Worm (Caenorhabditis elegans) whole organism, L2 larva: ENCODE results near the gene ZK666.8.

Source experiments
- C34F6.9 ChIP-seq: fragments of 150-350 bp; optimal IDR thresholded peaks from 2 replicates; lab custom pipeline; 2014; ENCODE audit warnings: missing biosample characterization, missing genetic modification characterization
- F13H6.1 ChIP-seq: sonication (generic microtip); optimal IDR thresholded peaks from 2 replicates; lab custom pipeline; 2016; ENCODE audit warnings: missing genetic modification characterization, missing compliant biosample characterization
- Y55F3AM.14 ChIP-seq: fragments of 200-800 bp; sonication (Bioruptor generic); optimal IDR thresholded peaks from 2 replicates; lab custom pipeline; 2018; ENCODE audit warnings: mild to moderate bottlenecking, missing genetic modification characterization, missing compliant biosample characterization
- ZK546.5 ChIP-seq: sonication (generic microtip); optimal IDR thresholded peaks from 2 replicates; lab custom pipeline; 2017; ENCODE audit warnings: missing biosample characterization, missing genetic modification characterization
- ama-1 ChIP-seq: fragments of 150-350 bp; optimal IDR thresholded peaks from 2 replicates; lab custom pipeline; 2018; ENCODE audit warnings: inconsistent platforms
- blmp-1 ChIP-seq: sonication (generic microtip); optimal IDR thresholded peaks from 2 replicates; lab custom pipeline; 2017; ENCODE audit warnings: missing genetic modification characterization, mild to moderate bottlenecking, missing compliant biosample characterization, antibody characterized with exemption, moderate library complexity; ENCODE audit not compliant: insufficient read depth
- ceh-16 ChIP-seq: fragments of 150-350 bp; optimal IDR thresholded peaks from 2 replicates; lab custom pipeline; 2014; ENCODE audit warnings: missing biosample characterization, missing genetic modification characterization
- crh-2 ChIP-seq: sonication (generic microtip); optimal IDR thresholded peaks from 2 replicates; lab custom pipeline; 2017; ENCODE audit warnings: missing biosample characterization, missing genetic modification characterization
- dmd-4 ChIP-seq: sonication (generic microtip); optimal IDR thresholded peaks from 2 replicates; lab custom pipeline; 2017; ENCODE audit warnings: missing biosample characterization, missing genetic modification characterization
- egl-27 ChIP-seq: sonication (generic microtip); optimal IDR thresholded peaks from 3 replicates; lab custom pipeline; 2017; ENCODE audit warnings: missing biosample characterization, missing genetic modification reagents, missing genetic modification characterization
- elt-1 ChIP-seq: fragments of 150-350 bp; optimal IDR thresholded peaks from 2 replicates; lab custom pipeline; 2014; ENCODE audit warnings: missing biosample characterization, missing genetic modification characterization
- elt-3 ChIP-seq: sonication (generic microtip); optimal IDR thresholded peaks from 2 replicates; lab custom pipeline; 2017; ENCODE audit warnings: missing biosample characterization, missing genetic modification characterization
- fos-1 ChIP-seq: fragments of 150-350 bp; optimal IDR thresholded peaks from 2 replicates; lab custom pipeline; 2014; ENCODE audit warnings: missing biosample characterization, missing genetic modification characterization
- gmeb-1 ChIP-seq: fragments of 150-350 bp; optimal IDR thresholded peaks from 2 replicates; lab custom pipeline; 2014; ENCODE audit warnings: missing biosample characterization, missing genetic modification characterization
- lin-11 ChIP-seq: fragments of 150-350 bp; sonication (generic microtip); optimal IDR thresholded peaks from 2 replicates; lab custom pipeline; 2014; ENCODE audit warnings: missing biosample characterization, missing genetic modification characterization, inconsistent platforms, mixed read lengths
- lin-13 ChIP-seq: fragments of 150-350 bp; optimal IDR thresholded peaks from 2 replicates; lab custom pipeline; 2014; ENCODE audit warnings: missing biosample characterization, missing genetic modification reagents, missing genetic modification characterization
- lin-39 ChIP-seq: fragments of 150-350 bp; optimal IDR thresholded peaks from 2 replicates; lab custom pipeline; 2014; ENCODE audit warnings: missing biosample characterization, missing genetic modification reagents, missing genetic modification characterization
- lsy-2 ChIP-seq, 2 experiments: fragments of 150-350 bp in 1 of 2; sonication (generic microtip) in 1 of 2; optimal IDR thresholded peaks; 2 replicates each; lab custom pipeline; 2014 to 2017; ENCODE audit warnings: missing biosample characterization in 2 of 2, missing genetic modification characterization in 2 of 2
- mab-5 ChIP-seq: fragments of 150-350 bp; optimal IDR thresholded peaks from 2 replicates; lab custom pipeline; 2014; ENCODE audit warnings: missing biosample characterization, missing genetic modification characterization
- mdl-1 ChIP-seq, 2 experiments: fragments of 150-350 bp in 1 of 2; sonication (generic microtip) in 1 of 2; optimal IDR thresholded peaks; 2 replicates each; lab custom pipeline; 2017; ENCODE audit warnings: missing biosample characterization in 2 of 2, missing genetic modification characterization in 2 of 2
- nhr-11 ChIP-seq: fragments of 150-350 bp; optimal IDR thresholded peaks from 2 replicates; lab custom pipeline; 2014; ENCODE audit warnings: missing biosample characterization, missing genetic modification characterization
- nhr-12 ChIP-seq: fragments of 150-350 bp; optimal IDR thresholded peaks from 2 replicates; lab custom pipeline; 2014; ENCODE audit warnings: missing biosample characterization, missing genetic modification characterization
- nhr-129 ChIP-seq: fragments of 150-350 bp; optimal IDR thresholded peaks from 2 replicates; lab custom pipeline; 2014; ENCODE audit warnings: missing biosample characterization, missing genetic modification characterization
- nhr-23 ChIP-seq: fragments of 150-350 bp; optimal IDR thresholded peaks from 2 replicates; lab custom pipeline; 2014; ENCODE audit warnings: missing biosample characterization, missing genetic modification reagents, missing genetic modification characterization
- nhr-237 ChIP-seq: fragments of 150-350 bp; optimal IDR thresholded peaks from 2 replicates; lab custom pipeline; 2014; ENCODE audit warnings: missing biosample characterization, missing genetic modification characterization
- nhr-25 ChIP-seq: fragments of 150-350 bp; sonication (generic microtip); optimal IDR thresholded peaks from 3 replicates; lab custom pipeline; 2014; ENCODE audit warnings: missing biosample characterization, missing genetic modification characterization
- nhr-77 ChIP-seq: fragments of 150-350 bp; optimal IDR thresholded peaks from 2 replicates; lab custom pipeline; 2014; ENCODE audit warnings: missing biosample characterization, missing genetic modification characterization
- peb-1 ChIP-seq: fragments of 150-350 bp; optimal IDR thresholded peaks from 2 replicates; lab custom pipeline; 2014; ENCODE audit warnings: missing biosample characterization, missing genetic modification characterization
- sem-4 ChIP-seq: fragments of 150-350 bp; optimal IDR thresholded peaks from 2 replicates; lab custom pipeline; 2014; ENCODE audit warnings: missing biosample characterization, missing genetic modification reagents, missing genetic modification characterization
- snpc-4 ChIP-seq: fragments of 150-350 bp; optimal IDR thresholded peaks from 2 replicates; lab custom pipeline; 2014; ENCODE audit warnings: missing biosample characterization, missing genetic modification characterization
- unc-39 ChIP-seq: fragments of 150-350 bp; optimal IDR thresholded peaks from 2 replicates; lab custom pipeline; 2014; ENCODE audit warnings: missing biosample characterization, missing genetic modification characterization
- unc-55 ChIP-seq: fragments of 150-350 bp; sonication (generic microtip); optimal IDR thresholded peaks from 3 replicates; lab custom pipeline; 2014; ENCODE audit warnings: missing biosample characterization, missing genetic modification reagents, missing genetic modification characterization
- zag-1 ChIP-seq: fragments of 150-350 bp; optimal IDR thresholded peaks from 2 replicates; lab custom pipeline; 2014; ENCODE audit warnings: missing biosample characterization, missing genetic modification characterization
- ztf-11 ChIP-seq: sonication (generic microtip); optimal IDR thresholded peaks from 2 replicates; lab custom pipeline; 2017; ENCODE audit warnings: missing biosample characterization, missing genetic modification characterization

ZK666.8 gene

DNA sequence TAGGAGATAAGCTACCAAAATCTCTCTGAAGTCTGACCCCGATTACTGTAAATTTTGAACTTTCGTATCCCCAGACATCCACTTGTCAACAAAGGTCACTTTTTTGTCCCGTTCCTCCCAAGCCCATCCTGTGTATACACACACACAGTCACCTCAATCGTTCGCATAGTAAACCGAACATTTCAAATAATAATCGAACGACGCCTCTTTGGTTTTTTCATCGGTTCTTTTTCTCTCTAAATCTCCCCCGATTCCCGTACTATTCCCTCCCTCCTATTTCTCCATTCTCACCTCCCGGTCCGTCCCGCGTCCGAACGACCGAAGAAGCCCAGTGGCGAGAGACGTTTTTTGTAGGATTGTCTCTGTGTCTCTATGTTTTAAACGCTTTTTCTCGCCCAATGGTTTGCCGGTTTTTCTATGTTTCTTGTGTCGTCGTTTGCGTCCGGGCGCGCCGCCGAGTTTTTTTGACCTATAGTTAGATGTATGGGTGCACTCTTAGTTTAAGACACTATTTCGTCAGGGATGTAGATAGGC lies 36.4 kb upstream of the ZK666.8 start:
- TF ChIP-seq zag-1 (tag; lab: Kevin White, UChicago) (no peak), sem-4 (tag; lab: Kevin White, UChicago) (peak; percentile 42)

DNA sequence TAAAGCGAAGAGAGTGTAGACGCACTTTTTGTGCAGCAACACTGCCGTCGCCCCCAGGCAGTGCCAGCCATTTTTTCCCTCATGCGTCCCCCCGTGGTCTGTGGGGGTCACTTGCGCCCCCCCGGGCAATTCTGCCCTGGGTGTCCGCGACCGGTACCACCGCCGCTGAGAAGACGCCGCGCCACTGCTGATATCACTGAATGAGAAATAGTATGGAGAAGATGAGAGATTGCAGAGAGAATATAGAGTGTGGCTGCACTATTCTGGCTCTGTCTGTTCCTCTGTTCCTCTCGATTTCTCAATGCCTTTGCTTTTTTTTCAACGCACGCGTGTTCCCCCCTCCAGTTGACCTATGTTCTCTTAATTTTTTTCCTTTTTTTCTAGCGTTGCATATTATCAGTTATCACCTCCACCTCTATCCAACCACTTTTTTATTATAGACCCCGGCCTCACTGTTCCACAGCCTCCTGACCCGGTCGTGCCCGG lies 34.8 kb upstream of the ZK666.8 start, which contains the start of gene mab-10:
Gene mab-10, plus strand, starts transcription at position 436 of the 486 bp plus-strand sequence.
- peak; percentile 83 for TF ChIP-seq zag-1 (tag; lab: Kevin White, UChicago)
- no peak for TF ChIP-seq peb-1 (tag; lab: Kevin White, UChicago)
- no peak for TF ChIP-seq nhr-23
- peak in 1 of 2 experiments; percentile 34 for TF ChIP-seq lsy-2 (tag; optimal IDR thresholded peaks at IDR 0.05; lab: Kevin White, UChicago)
- TF ChIP-seq unc-55 (GFP tag; lab: Kevin White, UChicago) = peak; percentile 27
- peak; percentile 60 for TF ChIP-seq nhr-11 (tag; lab: Kevin White, UChicago)
- no peak for TF ChIP-seq mab-5 (tag; lab: Kevin White, UChicago)
- TF ChIP-seq fos-1 (tag; lab: Kevin White, UChicago) = peak; percentile 45
- peak; percentile 72 for TF ChIP-seq F13H6.1

DNA sequence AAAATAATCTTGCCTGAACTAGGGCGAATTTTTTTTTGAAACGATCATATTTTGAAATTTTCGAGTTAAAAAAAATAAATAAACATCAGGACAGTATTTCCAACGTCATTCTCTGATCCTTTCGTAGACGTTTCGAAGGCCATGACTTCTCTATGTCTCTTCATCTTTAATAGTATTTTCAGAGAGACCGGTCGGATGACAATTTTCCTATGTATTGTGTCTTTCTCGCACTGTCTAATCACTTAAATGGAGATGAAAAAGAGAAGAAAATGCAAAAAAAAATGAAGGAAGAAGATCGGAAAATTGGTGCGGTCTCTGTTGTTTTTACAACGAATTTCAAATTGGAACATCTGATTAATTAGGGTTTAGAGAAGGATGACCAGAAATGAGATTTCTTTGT lies 32.2 kb upstream of the ZK666.8 start:
- TF ChIP-seq nhr-237 (tag; lab: Kevin White, UChicago) = no peak
- TF ChIP-seq elt-1 (tag; lab: Kevin White, UChicago) = no peak
- no peak for TF ChIP-seq nhr-23
- TF ChIP-seq nhr-25 (tag; lab: Kevin White, UChicago) = peak; percentile 23
- TF ChIP-seq nhr-129 (tag; lab: Kevin White, UChicago) = no peak
- no peak for TF ChIP-seq F13H6.1
- no peak for TF ChIP-seq peb-1 (tag; lab: Kevin White, UChicago)
- TF ChIP-seq lin-11 (tag; lab: Kevin White, UChicago) = no peak
- no peak for TF ChIP-seq ama-1 (lab: Kevin White, UChicago)
- TF ChIP-seq crh-2 (tag; lab: Kevin White, UChicago) = peak; percentile 17
- TF ChIP-seq Y55F3AM.14 (GFP tag; lab: Kevin White, UChicago) = no peak
- no peak for TF ChIP-seq C34F6.9 (tag; lab: Kevin White, UChicago)
- no peak for TF ChIP-seq dmd-4 (tag; lab: Kevin White, UChicago)

DNA sequence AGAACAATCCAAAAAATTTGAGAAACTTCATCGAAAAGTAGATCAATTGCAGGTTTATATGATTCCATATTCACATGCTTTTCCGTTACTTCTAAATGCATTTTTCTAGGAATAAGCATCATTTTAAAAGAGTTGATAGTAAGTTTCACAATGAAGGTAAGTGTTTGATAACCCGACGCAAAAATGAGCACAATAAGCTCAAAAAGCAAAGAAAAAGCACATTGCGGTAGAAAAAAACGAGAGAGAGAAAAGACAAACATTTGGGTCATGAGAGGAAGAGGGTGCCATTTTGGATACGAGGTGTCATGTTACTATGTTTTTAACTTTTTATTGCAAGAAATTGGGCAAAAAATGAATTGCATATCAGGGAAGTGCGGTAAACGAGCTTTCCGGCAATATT lies 31.4 kb upstream of the ZK666.8 start, which contains the start of gene F59B10.6:
Gene F59B10.6, minus strand, starts transcription at position 101 of the 400 bp plus-strand sequence.
- TF ChIP-seq ceh-16 (tag; lab: Kevin White, UChicago) (no peak), ZK546.5 (tag; lab: Kevin White, UChicago) (no peak), lin-11 (tag; lab: Kevin White, UChicago) (no peak), F13H6.1 (no peak), gmeb-1 (tag; lab: Kevin White, UChicago) (no peak), snpc-4 (tag; lab: Kevin White, UChicago) (no peak), nhr-77 (tag; lab: Kevin White, UChicago) (no peak), egl-27 (tag; lab: Kevin White, UChicago) (no peak), unc-55 (GFP tag; lab: Kevin White, UChicago) (no peak), nhr-12 (no peak)

DNA sequence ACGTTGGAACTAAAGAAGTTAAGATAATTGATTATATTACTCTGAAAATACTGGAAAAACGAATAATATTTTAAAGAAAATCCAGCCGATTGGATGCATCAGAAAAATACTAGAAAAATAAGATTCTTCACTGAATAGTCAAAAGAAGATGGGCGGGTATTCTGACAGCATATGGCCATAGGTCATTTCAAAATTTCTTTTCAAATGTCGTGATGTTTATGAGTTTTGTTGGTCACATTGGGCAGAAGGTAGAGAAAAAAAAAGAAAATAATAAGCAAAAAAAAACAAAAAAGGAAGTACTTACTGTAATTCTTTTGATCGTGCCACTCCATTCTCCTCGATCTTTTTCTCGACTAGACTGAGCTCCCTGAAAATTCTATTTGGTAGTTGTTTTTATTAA lies 30.6 kb upstream of the ZK666.8 start, which contains the start of gene F59B10.5:
Gene F59B10.5, minus strand, starts transcription at position 101 of the 400 bp plus-strand sequence.
- TF ChIP-seq mdl-1 (tag; optimal IDR thresholded peaks at IDR 0.05; lab: Kevin White, UChicago) = no peak
- TF ChIP-seq ztf-11 = no peak
- TF ChIP-seq lin-11 (tag; lab: Kevin White, UChicago) = no peak
- no peak for TF ChIP-seq nhr-77 (tag; lab: Kevin White, UChicago)
- TF ChIP-seq Y55F3AM.14 (GFP tag; lab: Kevin White, UChicago) = no peak
- TF ChIP-seq blmp-1 = no peak
- TF ChIP-seq lin-13 (GFP tag; lab: Kevin White, UChicago) = no peak
- TF ChIP-seq elt-3 = no peak
- no peak for TF ChIP-seq lin-39 (tag; lab: Kevin White, UChicago)
- TF ChIP-seq nhr-23 = no peak
- TF ChIP-seq unc-39 (tag; lab: Kevin White, UChicago) = no peak
- TF ChIP-seq snpc-4 (tag; lab: Kevin White, UChicago) = no peak
